Fruit fly (Drosophila melanogaster): ENCODE results near the gene CG31055.

CG31055 gene

DNA sequence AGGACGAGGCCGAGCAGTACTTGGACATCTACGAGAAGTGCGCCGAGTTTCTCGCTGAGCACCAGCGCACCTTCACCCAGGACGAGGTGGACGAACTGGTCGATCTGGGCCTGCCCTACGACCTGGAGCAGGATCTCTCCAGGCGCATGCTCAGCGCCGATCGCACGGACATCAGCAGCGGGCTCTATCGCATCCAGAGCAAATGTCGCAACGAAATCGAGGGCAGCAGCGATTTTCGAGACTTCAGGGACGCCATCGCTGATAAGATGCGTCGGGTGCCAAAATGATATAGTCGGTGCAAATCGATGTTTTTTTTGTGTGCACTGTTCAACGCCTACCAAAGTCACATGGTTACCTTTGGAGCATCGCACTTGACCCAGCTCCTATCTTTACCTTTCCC lies 8.3 kb downstream of the CG31055 start:
- no peak for TF ChIP-seq CG17801 (GFP tag; optimal IDR thresholded peaks at IDR 0.05; ENCODE audit: partially characterized antibody)

- no peak for TF ChIP-seq CG17801 (GFP tag; optimal IDR thresholded peaks at IDR 0.05; ENCODE audit: partially characterized antibody)
Measured at dm6 chr3R:27679019-27679418, 8.9 kb downstream of the CG31055 start, which contains the start of gene CG12883. TSS of gene CG12883 (plus strand) at chr3R:27679291.

DNA sequence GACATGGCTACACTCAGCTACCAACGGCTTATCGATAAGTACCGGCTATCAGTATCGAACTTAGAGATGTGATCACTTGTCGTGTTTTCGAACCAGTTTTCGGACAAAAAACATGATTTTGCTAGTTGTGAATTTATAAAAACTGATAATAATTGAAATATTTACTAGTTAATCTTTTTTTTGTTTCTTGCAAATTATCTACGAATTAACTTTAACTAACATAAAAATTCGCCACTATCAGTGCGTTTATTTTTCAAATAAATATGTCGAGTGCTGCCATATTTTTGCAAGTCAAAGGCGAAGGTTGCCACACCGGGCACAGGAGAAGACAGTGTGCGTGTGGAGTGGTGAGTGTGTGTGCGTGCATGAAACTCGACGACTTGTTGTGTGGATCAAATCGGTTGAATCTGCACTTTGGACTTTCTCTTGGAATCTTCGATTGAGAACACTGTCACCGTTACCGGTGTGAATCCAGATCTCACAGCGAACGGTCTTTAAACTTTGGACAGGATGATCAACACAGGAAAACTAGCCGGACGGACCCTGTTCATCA lies 10.7 kb downstream of the CG31055 start, which contains the start of gene Hsdl2:
Hsdl2 (plus strand) TSS at position 349 of the 553 bp plus-strand sequence.
- TF ChIP-seq CG17801 (GFP tag; optimal IDR thresholded peaks at IDR 0.05; ENCODE audit: partially characterized antibody), result peak; percentile 72

DNA sequence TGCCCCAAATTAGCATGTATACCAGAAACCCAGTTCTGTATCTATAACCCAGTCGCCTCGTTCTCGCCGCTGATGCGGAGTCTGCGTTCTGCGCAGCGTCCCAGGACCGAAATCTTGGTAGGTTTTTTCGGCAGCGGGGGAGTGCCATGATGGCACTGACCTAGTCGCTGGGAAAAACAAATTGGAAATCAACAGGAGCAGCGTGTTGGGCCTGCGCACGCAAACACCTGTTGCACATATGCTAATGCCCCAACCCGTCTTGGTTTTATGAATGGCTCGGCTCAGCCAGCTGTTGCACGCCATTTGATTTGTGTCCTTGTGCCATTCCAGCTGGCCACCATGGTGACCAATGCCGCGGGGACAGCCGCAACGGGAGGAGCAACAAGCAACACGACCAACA lies 25.1 kb downstream of the CG31055 start:
- no peak for TF ChIP-seq CG17801 (GFP tag; optimal IDR thresholded peaks at IDR 0.05; ENCODE audit: partially characterized antibody)

DNA sequence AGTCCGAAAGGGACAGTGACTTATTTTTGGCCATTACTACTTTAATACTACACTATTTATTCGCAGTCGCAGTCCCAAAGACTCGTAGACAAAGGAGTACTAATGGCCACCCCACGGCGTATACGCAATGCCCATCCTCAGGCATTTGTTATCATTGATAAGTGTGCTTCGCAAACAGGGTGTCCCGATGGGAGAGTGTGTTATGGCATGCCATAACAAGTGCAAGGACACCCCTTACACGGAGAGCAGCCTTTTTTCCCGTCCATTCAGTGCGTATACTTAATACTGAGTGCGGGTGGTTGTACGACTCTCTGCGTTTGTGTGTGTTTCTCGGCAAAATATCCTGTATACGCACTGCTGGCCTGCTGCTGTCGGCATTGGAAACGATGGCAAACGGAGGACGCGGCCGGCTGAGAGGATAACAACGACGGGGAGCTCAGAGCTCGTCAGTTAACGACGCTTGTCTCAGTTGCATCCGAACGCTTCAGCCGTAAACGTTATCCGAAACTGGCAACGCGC lies 25.9 kb downstream of the CG31055 start, which contains the start of gene unc80:
unc80 (plus strand) TSS at position 469 of the 519 bp plus-strand sequence.
- no peak for TF ChIP-seq CG17801 (GFP tag; optimal IDR thresholded peaks at IDR 0.05; ENCODE audit: partially characterized antibody)

dm6 chr3R:27661389-27661788 lies 26.5 kb downstream of the CG31055 start:
- TF ChIP-seq CG17801 (GFP tag; optimal IDR thresholded peaks at IDR 0.05; ENCODE audit: partially characterized antibody), result no peak

DNA sequence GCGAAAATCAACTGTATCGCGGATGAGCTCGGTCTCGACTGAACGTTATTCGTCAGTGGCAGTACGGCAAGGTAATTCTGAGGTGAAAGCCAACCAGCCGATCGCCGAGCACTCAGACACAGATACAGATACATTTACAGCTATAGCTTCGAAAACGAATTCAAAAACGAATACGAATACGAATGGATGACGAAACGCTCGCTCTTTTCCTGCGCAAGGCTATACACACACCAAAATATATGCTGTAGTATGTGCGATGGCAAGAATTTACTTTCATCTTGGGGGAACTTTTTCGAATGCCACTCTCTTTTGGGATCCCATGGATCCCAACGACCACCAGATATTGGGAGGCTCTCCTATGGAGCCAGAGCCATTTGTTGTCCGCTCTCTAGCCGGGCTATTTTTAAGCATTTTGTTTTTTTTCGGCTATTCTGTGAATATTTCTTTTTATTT lies 27.8 kb downstream of the CG31055 start, which contains the start of gene Mlc1:
Mlc1 (minus strand) TSS at position 51 of the 453 bp plus-strand sequence.
- TF ChIP-seq CG17801 (GFP tag; optimal IDR thresholded peaks at IDR 0.05; ENCODE audit: partially characterized antibody), result no peak

- TF ChIP-seq CG17801 (GFP tag; optimal IDR thresholded peaks at IDR 0.05; ENCODE audit: partially characterized antibody), result no peak
Measured at dm6 chr3R:27656686-27657535, 31.0 kb downstream of the CG31055 start, which contains the start of gene tau. TSS of gene tau (minus strand) at chr3R:27656996.

DNA sequence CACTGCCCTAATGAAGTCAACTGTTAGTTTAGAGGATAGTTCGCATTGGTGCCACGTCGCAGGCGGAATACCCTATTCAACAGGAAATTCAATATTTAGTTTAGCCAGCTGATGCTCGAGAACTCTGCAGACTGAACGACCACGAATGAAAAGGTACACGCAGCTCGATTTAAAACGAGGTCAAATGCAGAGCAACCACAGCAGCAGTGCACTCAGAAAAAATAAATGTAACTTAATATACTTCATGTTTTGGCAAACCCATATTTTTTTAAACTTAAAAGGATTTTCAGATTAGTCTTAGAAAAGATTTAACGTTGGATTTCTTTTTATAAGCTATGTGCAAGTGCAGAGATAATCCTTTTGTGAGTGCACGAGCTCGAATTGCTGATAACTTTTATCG lies 32.8 kb downstream of the CG31055 start:
- TF ChIP-seq CG17801 (GFP tag; optimal IDR thresholded peaks at IDR 0.05; ENCODE audit: partially characterized antibody), result no peak

- TF ChIP-seq CG17801 (GFP tag; optimal IDR thresholded peaks at IDR 0.05; ENCODE audit: partially characterized antibody), result no peak
Measured at dm6 chr3R:27652156-27652810, 35.7 kb downstream of the CG31055 start, which contains the start of gene RpS10a. TSS of gene RpS10a (plus strand) at chr3R:27652760.

- no peak for TF ChIP-seq CG17801 (GFP tag; optimal IDR thresholded peaks at IDR 0.05; ENCODE audit: partially characterized antibody)
Measured at dm6 chr3R:27651710-27652109, 36.2 kb downstream of the CG31055 start.

DNA sequence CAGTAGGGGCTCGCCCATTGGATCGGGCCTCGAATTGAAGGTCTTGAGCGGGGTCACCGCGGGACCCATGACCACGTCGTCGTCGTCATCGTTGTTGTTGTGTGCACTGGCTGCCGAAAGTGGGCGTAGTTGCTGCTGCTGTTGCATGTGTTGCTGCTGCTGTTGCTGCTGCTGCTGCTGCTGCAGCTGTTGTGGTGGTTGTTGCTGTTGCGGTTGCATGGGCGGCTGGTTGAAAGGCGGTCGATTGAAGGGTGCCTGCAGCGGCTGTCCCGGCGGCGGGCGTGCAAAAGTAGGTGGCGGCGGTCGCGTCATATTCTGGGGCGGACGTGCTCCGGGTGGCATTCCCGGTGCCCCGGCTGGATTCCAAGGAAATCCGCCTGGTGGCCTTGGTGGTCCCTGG lies 40.1 kb downstream of the CG31055 start:
- TF ChIP-seq CG17801 (GFP tag; optimal IDR thresholded peaks at IDR 0.05; ENCODE audit: partially characterized antibody), result no peak

DNA sequence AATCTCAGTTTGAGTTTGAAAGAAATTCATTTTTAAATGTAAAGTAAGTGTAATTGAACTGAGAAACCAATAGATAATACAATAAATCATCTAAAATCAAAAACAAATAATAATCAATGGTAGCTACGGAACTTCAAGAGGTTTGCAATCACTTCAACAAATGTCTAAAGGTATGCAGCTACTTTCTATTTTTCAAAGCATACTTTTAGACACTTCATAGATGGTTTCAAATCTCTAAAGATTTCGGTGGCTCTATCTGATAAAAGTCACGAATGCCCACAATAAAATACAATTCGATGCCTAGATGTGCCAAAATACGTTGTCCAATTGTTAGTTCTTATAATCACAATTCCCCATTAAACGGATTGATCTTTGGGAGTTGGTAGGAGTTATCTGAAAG lies 44.9 kb downstream of the CG31055 start:
- TF ChIP-seq CG17801 (GFP tag; optimal IDR thresholded peaks at IDR 0.05; ENCODE audit: partially characterized antibody), result no peak

DNA sequence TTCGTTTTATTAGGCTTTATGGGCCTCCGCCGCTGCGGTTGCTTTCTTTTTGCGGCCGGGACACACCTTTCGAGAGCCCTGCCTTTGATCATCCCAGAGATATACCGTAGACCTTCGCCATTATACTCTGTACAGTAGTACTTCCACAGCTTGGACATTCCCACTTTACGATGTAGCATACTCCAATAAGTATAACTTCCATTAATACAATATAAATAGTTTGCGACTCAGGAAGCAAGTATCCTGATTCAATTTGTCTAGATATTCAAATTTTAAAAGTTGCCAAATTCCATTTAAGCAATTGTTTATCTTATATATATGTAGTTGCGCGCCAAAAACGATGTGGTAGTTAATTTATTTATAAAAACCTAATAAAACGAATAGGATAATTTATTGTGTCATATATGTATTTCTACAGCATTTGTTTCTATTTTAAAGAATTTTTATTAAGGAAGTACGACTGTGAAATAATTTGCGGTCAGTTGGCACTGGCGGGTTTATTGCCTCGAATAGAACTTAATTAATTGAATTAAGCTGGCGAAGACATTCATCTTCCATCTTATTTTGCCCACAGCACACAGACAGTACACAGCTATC lies 50.6 kb downstream of the CG31055 start:
- TF ChIP-seq CG17801 (GFP tag; optimal IDR thresholded peaks at IDR 0.05; ENCODE audit: partially characterized antibody), result no peak

DNA sequence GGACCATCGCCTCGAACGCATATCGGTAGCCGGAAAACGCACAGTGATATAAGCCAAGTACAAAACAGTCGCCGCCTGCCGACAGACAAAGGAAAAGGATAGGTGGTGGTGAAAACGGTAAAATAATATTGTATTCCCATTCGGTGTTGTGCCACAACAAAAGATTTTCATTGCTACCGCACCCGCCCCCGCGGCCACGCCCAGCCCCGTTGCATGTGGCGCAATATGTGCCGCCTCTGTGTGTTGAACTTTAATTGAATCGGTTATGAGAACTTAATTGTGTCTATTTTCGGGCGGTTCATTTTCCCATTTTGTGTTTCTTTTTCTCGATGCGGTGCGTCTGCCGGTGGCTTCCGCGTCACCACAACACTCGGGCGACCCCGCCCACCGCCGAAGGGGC lies 51.2 kb downstream of the CG31055 start:
- TF ChIP-seq CG17801 (GFP tag; optimal IDR thresholded peaks at IDR 0.05; ENCODE audit: partially characterized antibody), result no peak
